Worm (Caenorhabditis elegans): ENCODE results near the gene T15B7.1.

The T15B7.1 gene

DNA sequence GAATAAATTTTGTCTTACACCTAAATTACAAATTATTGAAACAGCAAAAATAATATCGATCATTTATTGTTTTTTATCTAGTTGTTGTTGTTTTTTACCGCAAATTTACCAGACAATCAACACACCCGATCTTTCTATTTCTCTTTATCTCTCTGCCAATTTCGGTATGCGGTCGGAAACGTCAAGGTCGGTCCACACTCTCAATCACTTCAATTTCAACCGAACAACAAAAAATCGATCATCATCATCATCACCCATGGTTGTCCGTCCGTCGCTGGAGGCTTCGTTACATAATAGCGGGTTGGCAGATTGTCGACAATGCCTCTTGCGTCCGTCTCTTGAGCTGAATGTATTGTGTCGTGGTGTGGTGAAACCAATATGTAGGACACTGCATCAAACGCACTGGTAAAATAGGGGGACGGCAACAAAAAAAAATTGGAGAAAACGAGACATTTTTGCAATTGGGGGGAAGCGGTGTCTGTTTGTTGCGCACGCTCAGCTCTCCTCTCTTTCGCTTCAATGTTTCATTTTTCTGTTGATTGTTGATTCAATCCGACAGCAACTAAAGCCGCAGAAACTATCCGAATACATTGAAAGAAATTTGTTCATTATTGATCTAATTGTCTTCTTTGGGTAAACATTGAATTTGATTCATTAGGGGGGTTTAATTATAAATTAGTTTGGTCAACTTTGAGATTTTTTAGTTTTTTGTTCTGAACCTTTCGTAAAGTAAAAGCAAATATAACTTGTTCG, 34.4 kb downstream of the T15B7.1 start (continued):
- no peak for TF ChIP-seq R02D3.7 (tag; optimal IDR thresholded peaks at IDR 0.05)
- TF ChIP-seq mdl-1 (tag; optimal IDR thresholded peaks at IDR 0.05) = no peak
- no peak for TF ChIP-seq unc-62 (GFP tag; optimal IDR thresholded peaks at IDR 0.05)
- no peak for TF ChIP-seq lin-13 (GFP tag; optimal IDR thresholded peaks at IDR 0.05)
- TF ChIP-seq nhr-23 (tag; optimal IDR thresholded peaks at IDR 0.05) = no peak

- no peak for TF ChIP-seq unc-62 (GFP tag; optimal IDR thresholded peaks at IDR 0.05)
- TF ChIP-seq mdl-1 (tag; optimal IDR thresholded peaks at IDR 0.05) = no peak
- TF ChIP-seq ztf-4 (tag; optimal IDR thresholded peaks at IDR 0.05) = no peak
- no peak for TF ChIP-seq nhr-129 (tag; optimal IDR thresholded peaks at IDR 0.05)
- TF ChIP-seq nhr-77 (tag; optimal IDR thresholded peaks at IDR 0.05) = no peak
- TF ChIP-seq blmp-1 (tag; optimal IDR thresholded peaks at IDR 0.05; ENCODE audit: insufficient read depth) = no peak
- TF ChIP-seq sem-4 (tag; optimal IDR thresholded peaks at IDR 0.05) = no peak
- no peak for TF ChIP-seq gmeb-1 (tag; optimal IDR thresholded peaks at IDR 0.05)
- no peak for TF ChIP-seq nhr-10 (tag; optimal IDR thresholded peaks at IDR 0.05)
- TF ChIP-seq nhr-21 (tag; optimal IDR thresholded peaks at IDR 0.05) = no peak
- no peak for TF ChIP-seq lin-13 (GFP tag; optimal IDR thresholded peaks at IDR 0.05)
- TF ChIP-seq ama-1 (optimal IDR thresholded peaks at IDR 0.05) = no peak
- TF ChIP-seq ztf-11 (tag; optimal IDR thresholded peaks at IDR 0.05) = no peak
- no peak for TF ChIP-seq nhr-23 (tag; optimal IDR thresholded peaks at IDR 0.05)
- no peak for TF ChIP-seq lsy-2 (tag; optimal IDR thresholded peaks at IDR 0.05)
- TF ChIP-seq alr-1 (tag; optimal IDR thresholded peaks at IDR 0.05) = no peak
- TF ChIP-seq sma-3 (GFP tag; optimal IDR thresholded peaks at IDR 0.05) = no peak
- TF ChIP-seq ZK546.5 (tag; optimal IDR thresholded peaks at IDR 0.05) = no peak
- no peak for TF ChIP-seq mbf-1 (tag; optimal IDR thresholded peaks at IDR 0.05)
- no peak for TF ChIP-seq snpc-4 (tag; optimal IDR thresholded peaks at IDR 0.05)
Measured at ce11 chrV:6878559-6878958, 36.0 kb downstream of the T15B7.1 start.

DNA sequence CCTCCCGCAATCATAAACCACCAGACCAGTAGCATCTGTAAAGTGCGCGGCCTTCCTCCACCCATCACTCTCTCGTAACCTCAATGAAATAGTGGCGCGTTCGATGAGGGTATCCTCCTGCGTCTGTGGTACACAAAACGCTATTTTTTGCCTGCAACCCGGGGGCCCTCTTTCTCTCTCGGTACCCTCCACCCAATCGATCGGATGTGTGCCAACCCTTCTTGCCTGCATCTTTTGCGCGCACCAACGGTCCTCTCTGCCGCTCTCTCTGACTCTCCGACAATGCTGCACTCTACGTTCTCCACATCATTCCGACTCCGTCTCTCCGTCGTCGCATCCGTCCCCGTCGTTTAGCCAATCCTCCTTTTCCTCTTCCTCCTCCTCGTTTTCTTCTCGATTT, 37.0 kb downstream of the T15B7.1 start:
- no peak for TF ChIP-seq skn-1 (tag; optimal IDR thresholded peaks at IDR 0.05)
- peak; percentile 56 for TF ChIP-seq nhr-25 (tag; optimal IDR thresholded peaks at IDR 0.05)
- TF ChIP-seq gmeb-1 (tag; optimal IDR thresholded peaks at IDR 0.05) = peak; percentile 11
- TF ChIP-seq nhr-23 (tag; optimal IDR thresholded peaks at IDR 0.05) = no peak
- peak; percentile 89 for TF ChIP-seq nhr-129 (tag; optimal IDR thresholded peaks at IDR 0.05)
- peak; percentile 36 for TF ChIP-seq ztf-4 (tag; optimal IDR thresholded peaks at IDR 0.05)
- TF ChIP-seq C34F6.9 (tag; optimal IDR thresholded peaks at IDR 0.05) = peak; percentile 82
- TF ChIP-seq lin-39 (tag; optimal IDR thresholded peaks at IDR 0.05) = peak; percentile 48
- TF ChIP-seq sma-3 (GFP tag; optimal IDR thresholded peaks at IDR 0.05) = peak; percentile 34
- peak; percentile 56 for TF ChIP-seq unc-39 (tag; optimal IDR thresholded peaks at IDR 0.05)
- TF ChIP-seq ZK546.5 (tag; optimal IDR thresholded peaks at IDR 0.05) = no peak
- TF ChIP-seq nhr-237 (tag; optimal IDR thresholded peaks at IDR 0.05) = no peak
- TF ChIP-seq snpc-4 (tag; optimal IDR thresholded peaks at IDR 0.05) = peak; percentile 34
- peak; percentile 76 for TF ChIP-seq sma-9 (GFP tag; optimal IDR thresholded peaks at IDR 0.05)
- no peak for TF ChIP-seq sma-9 (tag; optimal IDR thresholded peaks at IDR 0.05)
- TF ChIP-seq aly-2 (tag; optimal IDR thresholded peaks at IDR 0.05) = no peak
- TF ChIP-seq nhr-21 (tag; optimal IDR thresholded peaks at IDR 0.05) = peak; percentile 26
- TF ChIP-seq dmd-4 (tag; optimal IDR thresholded peaks at IDR 0.05) = no peak
- no peak for TF ChIP-seq nhr-12 (tag; optimal IDR thresholded peaks at IDR 0.05)
- TF ChIP-seq unc-55 (GFP tag; optimal IDR thresholded peaks at IDR 0.05) = peak; percentile 85
- peak; percentile 67 for TF ChIP-seq ceh-82 (tag; optimal IDR thresholded peaks at IDR 0.05)
- peak; percentile 61 to 67 for TF ChIP-seq lsy-2 (tag; optimal IDR thresholded peaks at IDR 0.05)
- peak; percentile 7 for TF ChIP-seq ztf-11 (tag; optimal IDR thresholded peaks at IDR 0.05)
- peak; percentile 21 for TF ChIP-seq crh-2 (tag; optimal IDR thresholded peaks at IDR 0.05)
- TF ChIP-seq R02D3.7 (tag; optimal IDR thresholded peaks at IDR 0.05) = no peak
- TF ChIP-seq unc-62 (GFP tag; optimal IDR thresholded peaks at IDR 0.05) = no peak
- TF ChIP-seq nhr-77 (tag; optimal IDR thresholded peaks at IDR 0.05) = no peak
- TF ChIP-seq F13H6.1 (tag; optimal IDR thresholded peaks at IDR 0.05) = peak; percentile 95
- TF ChIP-seq peb-1 (tag; optimal IDR thresholded peaks at IDR 0.05) = no peak
- peak; percentile 0 for TF ChIP-seq nhr-10 (tag; optimal IDR thresholded peaks at IDR 0.05)
- TF ChIP-seq blmp-1 (tag; optimal IDR thresholded peaks at IDR 0.05; ENCODE audit: insufficient read depth) = peak; percentile 38
- TF ChIP-seq nhr-6 (tag; optimal IDR thresholded peaks at IDR 0.05) = peak; percentile 12
- peak; percentile 62 for TF ChIP-seq mab-5 (tag; optimal IDR thresholded peaks at IDR 0.05)
- TF ChIP-seq sem-4 (tag; optimal IDR thresholded peaks at IDR 0.05) = peak; percentile 61
- no peak for TF ChIP-seq elt-1 (tag; optimal IDR thresholded peaks at IDR 0.05)
- peak; percentile 67 for TF ChIP-seq fos-1 (tag; optimal IDR thresholded peaks at IDR 0.05)
- TF ChIP-seq Y55F3AM.14 (GFP tag; optimal IDR thresholded peaks at IDR 0.05) = peak; percentile 30
- peak; percentile 55 for TF ChIP-seq lin-13 (GFP tag; optimal IDR thresholded peaks at IDR 0.05)
- no peak for TF ChIP-seq ztf-1 (GFP tag; conservative IDR thresholded peaks at IDR 0.05)
- TF ChIP-seq zag-1 (tag; optimal IDR thresholded peaks at IDR 0.05) = peak; percentile 75
- no peak for TF ChIP-seq ama-1 (optimal IDR thresholded peaks at IDR 0.05)
- TF ChIP-seq nhr-11 (tag; optimal IDR thresholded peaks at IDR 0.05) = no peak
- TF ChIP-seq egl-27 (tag; optimal IDR thresholded peaks at IDR 0.05) = peak; percentile 64
- TF ChIP-seq ceh-16 (tag; optimal IDR thresholded peaks at IDR 0.05) = peak; percentile 50
